Fruit fly (Drosophila melanogaster): ENCODE measurements around the gene CG13919.

The CG13919 gene

dm6 chr3L:1664876-1665275 is 19.6 kb downstream of the CG13919 start, which contains the start of the genes Srrm234 and CG7974 (continued):
- TF ChIP-seq Bteb2 (GFP tag; optimal IDR thresholded peaks at IDR 0.05) (no peak), B-H1 (GFP tag; IDR thresholded peaks at IDR 0.05) (no peak), ERR (GFP tag; optimal IDR thresholded peaks at IDR 0.05) (no peak), Blimp-1 (GFP tag; optimal IDR thresholded peaks at IDR 0.05) (no peak), Rx (GFP tag; IDR thresholded peaks at IDR 0.05) (no peak), CG4820 (GFP tag; optimal IDR thresholded peaks at IDR 0.05) (no peak), luna (GFP tag; optimal IDR thresholded peaks at IDR 0.05) (no peak), tin (GFP tag; optimal IDR thresholded peaks at IDR 0.05) (no peak), CG15479 (GFP tag; optimal IDR thresholded peaks at IDR 0.05) (no peak), vnd (GFP tag; IDR thresholded peaks at IDR 0.05; ENCODE audit: partially characterized antibody) (no peak), B-H2 (GFP tag; optimal IDR thresholded peaks at IDR 0.05) (no peak), dan (GFP tag; IDR thresholded peaks at IDR 0.05) (no peak), Dref (GFP tag; IDR thresholded peaks at IDR 0.05) (no peak), CG3281 (GFP tag; optimal IDR thresholded peaks at IDR 0.05) (no peak), tx (GFP tag; optimal IDR thresholded peaks at IDR 0.05) (no peak), CG2129 (GFP tag; IDR thresholded peaks at IDR 0.05; ENCODE audit: partially characterized antibody) (no peak), Ptx1 (GFP tag; IDR thresholded peaks at IDR 0.05) (no peak), Fer1 (GFP tag; optimal IDR thresholded peaks at IDR 0.05) (peak; percentile 12), Doc2 (GFP tag; IDR thresholded peaks at IDR 0.05) (no peak), tna (GFP tag; IDR thresholded peaks at IDR 0.05; ENCODE audit: partially characterized antibody) (no peak), CG4360 (GFP tag; IDR thresholded peaks at IDR 0.05) (no peak), Nf-YB (GFP tag; optimal IDR thresholded peaks at IDR 0.05) (no peak), nom (GFP tag; optimal IDR thresholded peaks at IDR 0.05) (no peak), CG12219 (GFP tag; optimal IDR thresholded peaks at IDR 0.05) (no peak), CG31224 (GFP tag; IDR thresholded peaks at IDR 0.05) (no peak), sens-2 (GFP tag; IDR thresholded peaks at IDR 0.05) (no peak), Atf3 (GFP tag; optimal IDR thresholded peaks at IDR 0.05) (no peak), CG10431 (GFP tag; optimal IDR thresholded peaks at IDR 0.05) (no peak), CG11696 (GFP tag; IDR thresholded peaks at IDR 0.05) (no peak), Six4 (GFP tag; optimal IDR thresholded peaks at IDR 0.05) (no peak), Side (GFP tag; optimal IDR thresholded peaks at IDR 0.05) (no peak), wek (GFP tag; optimal IDR thresholded peaks at IDR 0.05) (no peak), her (GFP tag; optimal IDR thresholded peaks at IDR 0.05) (no peak), CG2116 (GFP tag; optimal IDR thresholded peaks at IDR 0.05) (peak; percentile 18), sisA (GFP tag; IDR thresholded peaks at IDR 0.05) (no peak), CG5953 (GFP tag; IDR thresholded peaks at IDR 0.05) (no peak), CG10366 (GFP tag; IDR thresholded peaks at IDR 0.05) (no peak), fu2 (GFP tag; optimal IDR thresholded peaks at IDR 0.05) (no peak), CG17568 (GFP tag; optimal IDR thresholded peaks at IDR 0.05) (no peak), fd96Cb (tag; optimal IDR thresholded peaks at IDR 0.05) (no peak), bigmax (GFP tag; optimal IDR thresholded peaks at IDR 0.05) (peak; percentile 46), PHDP (tag; optimal IDR thresholded peaks at IDR 0.05) (no peak), Optix (GFP tag; IDR thresholded peaks at IDR 0.05) (no peak), YL-1 (GFP tag; optimal IDR thresholded peaks at IDR 0.05) (peak; percentile 66), psq (GFP tag; optimal IDR thresholded peaks at IDR 0.05) (no peak), Sry-δ (GFP tag; optimal IDR thresholded peaks at IDR 0.05) (no peak), CG2875 (GFP tag; optimal IDR thresholded peaks at IDR 0.05) (no peak), CG11504 (tag; optimal IDR thresholded peaks at IDR 0.05) (no peak), CG10979 (tag; optimal IDR thresholded peaks at IDR 0.05) (peak; percentile 6), CG4730 (GFP tag; IDR thresholded peaks at IDR 0.05) (no peak), ham (GFP tag; IDR thresholded peaks at IDR 0.05) (no peak), CG12236 (GFP tag; optimal IDR thresholded peaks at IDR 0.05) (no peak), gcm (GFP tag; optimal IDR thresholded peaks at IDR 0.05) (no peak)
